Worm (Caenorhabditis elegans) whole organism, early embryonic: Measurements from ENCODE around the gene T21C12.8.
A peak's percentile ranks its signal among the peaks of the same experiment; 100 is the strongest.

ENCODE experiments used
- B0310.2 ChIP-seq: sonication (generic microtip); optimal IDR thresholded peaks from 2 replicates; lab custom pipeline; 2016; ENCODE audit warnings: mild to moderate bottlenecking, missing genetic modification characterization, missing compliant biosample characterization
- F13C5.2 ChIP-seq: sonication (generic microtip); optimal IDR thresholded peaks from 2 replicates; lab custom pipeline; 2017; ENCODE audit warnings: mild to moderate bottlenecking, missing genetic modification characterization, inconsistent platforms, missing compliant biosample characterization
- aly-1 ChIP-seq: sonication (generic microtip); optimal IDR thresholded peaks from 2 replicates; lab custom pipeline; 2016; ENCODE audit warnings: missing genetic modification characterization, missing compliant biosample characterization
- ama-1 ChIP-seq: fragments of 150-350 bp; optimal IDR thresholded peaks from 2 replicates; lab custom pipeline; 2014
- ceh-13 ChIP-seq: fragments of 200-800 bp; sonication (Bioruptor generic); optimal IDR thresholded peaks from 2 replicates; lab custom pipeline; 2018; ENCODE audit warnings: mild to moderate bottlenecking, missing genetic modification characterization, missing compliant biosample characterization
- ceh-36 ChIP-seq: sonication (generic microtip); optimal IDR thresholded peaks from 2 replicates; lab custom pipeline; 2016; ENCODE audit warnings: missing genetic modification characterization, inconsistent platforms, missing compliant biosample characterization
- ets-7 ChIP-seq: sonication (generic microtip); optimal IDR thresholded peaks from 2 replicates; lab custom pipeline; 2016; ENCODE audit warnings: missing genotype, missing genetic modification characterization, missing compliant biosample characterization
- flt-1 ChIP-seq: fragments of 200-800 bp; sonication (Bioruptor generic); IDR thresholded peaks from 2 replicates; pipeline ENCODE4 v1.3.6; 2022; ENCODE audit warnings: missing genetic modification characterization, missing compliant biosample characterization
- hmbx-1 ChIP-seq: sonication (generic microtip); optimal IDR thresholded peaks from 2 replicates; lab custom pipeline; 2016; ENCODE audit warnings: mild to moderate bottlenecking, missing genetic modification characterization, missing compliant biosample characterization
- hmg-4 ChIP-seq: fragments of 200-800 bp; sonication (Bioruptor generic); optimal IDR thresholded peaks from 2 replicates; lab custom pipeline; 2018; ENCODE audit warnings: mild to moderate bottlenecking, missing genetic modification characterization, missing compliant biosample characterization
- hnd-1 ChIP-seq: sonication (generic microtip); optimal IDR thresholded peaks from 2 replicates; lab custom pipeline; 2016; ENCODE audit warnings: missing genetic modification characterization, missing compliant biosample characterization
- pes-1 ChIP-seq: fragments of 200-800 bp; sonication (Bioruptor generic); IDR thresholded peaks from 2 replicates; pipeline ENCODE4 v1.3.6; 2022; ENCODE audit warnings: missing genetic modification reagents, missing genetic modification characterization, missing compliant biosample characterization
- scrt-1 ChIP-seq: fragments of 200-800 bp; sonication (Bioruptor generic); IDR thresholded peaks from 2 replicates; pipeline ENCODE4 v1.3.6; 2022; ENCODE audit warnings: missing genetic modification characterization, missing compliant biosample characterization
- sea-1 ChIP-seq: fragments of 200-800 bp; sonication (Bioruptor generic); conservative IDR thresholded peaks from 2 replicates; pipeline ENCODE4 v1.3.6; 2022; ENCODE audit warnings: missing genetic modification characterization, missing compliant biosample characterization
- tbx-11 ChIP-seq: fragments of 200-800 bp; sonication (Bioruptor generic); IDR thresholded peaks from 2 replicates; pipeline ENCODE4 v1.3.6; 2022; ENCODE audit warnings: missing genetic modification characterization, missing compliant biosample characterization
- tbx-37 ChIP-seq: fragments of 200-800 bp; sonication (Bioruptor generic); conservative IDR thresholded peaks from 2 replicates; pipeline ENCODE4 v1.3.6; 2022; ENCODE audit warnings: missing genetic modification reagents, missing genetic modification characterization, missing compliant biosample characterization
- tra-4 ChIP-seq: sonication (generic microtip); optimal IDR thresholded peaks from 2 replicates; lab custom pipeline; 2017; ENCODE audit warnings: missing genetic modification characterization, missing compliant biosample characterization

Gene T21C12.8

ce11 chrIII:10592074-10592473, 39.2 kb upstream of the T21C12.8 start:
- TF ChIP-seq ceh-36 (tag; lab: Kevin White, UChicago) (no peak), ceh-13 (GFP tag; lab: Kevin White, UChicago) (no peak), B0310.2 (tag; lab: Kevin White, UChicago) (no peak), flt-1 (GFP tag; lab: Robert Waterston, UW) (no peak), hnd-1 (no peak), F13C5.2 (tag; lab: Kevin White, UChicago) (no peak), ets-7 (tag; lab: Kevin White, UChicago) (no peak), tbx-11 (GFP tag; lab: Robert Waterston, UW) (no peak), pes-1 (no peak), tra-4 (no peak), hmg-4 (GFP tag; lab: Kevin White, UChicago) (no peak), sea-1 (GFP tag; lab: Robert Waterston, UW) (no peak), hmbx-1 (no peak), tbx-37 (GFP tag; lab: Robert Waterston, UW) (no peak), scrt-1 (GFP tag; lab: Robert Waterston, UW) (no peak), aly-1 (tag; lab: Kevin White, UChicago) (no peak), ama-1 (no peak)

DNA sequence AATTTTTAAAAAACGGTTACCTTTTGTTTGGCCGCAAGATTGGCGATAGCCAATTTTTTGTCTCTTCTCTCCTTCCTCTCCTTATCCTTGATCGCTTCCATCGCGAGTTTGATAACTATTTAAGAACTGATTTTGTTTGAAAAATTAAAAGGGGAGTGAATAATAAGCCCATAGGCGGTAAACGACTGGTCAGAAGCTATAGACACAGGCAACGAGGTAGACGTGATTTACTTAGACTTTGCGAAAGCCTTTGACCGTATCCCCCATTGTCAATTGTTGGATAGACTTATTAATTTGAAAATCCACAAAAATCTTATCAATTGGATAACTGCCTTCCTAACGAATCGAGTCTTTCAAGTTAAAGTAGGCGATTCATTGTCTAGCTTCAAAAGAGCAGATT, 33.4 kb upstream of the T21C12.8 start, which contains the start of gene Y45F3A.5:
Gene Y45F3A.5, minus strand, starts transcription at position 101 of the 400 bp plus-strand sequence.
- TF ChIP-seq aly-1 (tag; lab: Kevin White, UChicago) (no peak), hnd-1 (no peak), hmg-4 (GFP tag; lab: Kevin White, UChicago) (no peak), tbx-11 (GFP tag; lab: Robert Waterston, UW) (no peak), flt-1 (GFP tag; lab: Robert Waterston, UW) (no peak), ama-1 (no peak), pes-1 (no peak), hmbx-1 (no peak), B0310.2 (tag; lab: Kevin White, UChicago) (no peak), scrt-1 (GFP tag; lab: Robert Waterston, UW) (no peak), F13C5.2 (tag; lab: Kevin White, UChicago) (no peak), ceh-13 (GFP tag; lab: Kevin White, UChicago) (no peak), tbx-37 (GFP tag; lab: Robert Waterston, UW) (no peak), tra-4 (no peak), ets-7 (tag; lab: Kevin White, UChicago) (no peak), ceh-36 (tag; lab: Kevin White, UChicago) (no peak), sea-1 (GFP tag; lab: Robert Waterston, UW) (no peak)

ce11 chrIII:10583483-10583882, 30.7 kb upstream of the T21C12.8 start:
- TF ChIP-seq hnd-1 (no peak), tbx-37 (GFP tag; lab: Robert Waterston, UW) (0 out of 2 replicates have a peak, but pooled peaks have one; percentile 12)

DNA sequence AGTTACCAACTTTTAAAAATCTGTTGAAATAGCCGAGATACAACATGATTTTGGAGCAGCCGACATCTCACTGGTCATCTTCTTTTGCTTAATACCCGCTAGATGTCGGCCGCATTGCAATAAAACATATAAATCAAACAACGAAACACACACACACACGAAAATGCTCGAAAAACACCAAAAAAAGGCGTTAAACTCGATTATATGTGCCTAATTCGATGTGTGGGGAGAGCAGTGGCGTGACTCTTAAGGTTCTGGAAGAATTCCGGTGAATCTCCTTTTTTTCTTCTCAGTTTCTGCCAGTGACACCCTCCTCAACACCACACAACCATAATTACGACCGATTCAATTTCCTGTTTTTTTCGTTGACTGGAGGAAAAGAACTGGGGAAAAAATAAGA, 27.4 kb upstream of the T21C12.8 start:
- TF ChIP-seq tbx-37 (GFP tag; lab: Robert Waterston, UW): no peak
- no peak for TF ChIP-seq ceh-13 (GFP tag; lab: Kevin White, UChicago)

DNA sequence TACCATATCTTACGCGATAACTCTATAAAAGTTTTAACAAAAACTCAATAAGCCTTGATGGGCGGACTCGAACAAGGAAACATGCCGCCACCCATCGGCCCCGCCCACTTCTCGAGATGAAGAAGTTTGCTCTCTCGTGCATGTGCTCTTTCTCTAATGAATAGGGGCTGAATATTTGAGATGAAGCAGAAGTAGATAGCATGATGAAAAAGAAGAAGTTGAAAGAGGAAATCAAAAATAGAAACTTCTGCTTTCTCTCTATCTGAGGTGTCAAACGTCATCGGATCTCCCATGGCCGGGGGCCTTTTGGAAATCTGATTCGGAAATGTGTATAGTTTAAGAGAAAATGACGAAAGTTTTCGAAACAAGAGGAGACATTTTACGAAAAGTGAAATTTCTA, 26.0 kb upstream of the T21C12.8 start:
- no peak for TF ChIP-seq ceh-36 (tag; lab: Kevin White, UChicago)
- TF ChIP-seq tbx-37 (GFP tag; lab: Robert Waterston, UW): no peak
- no peak for TF ChIP-seq B0310.2 (tag; lab: Kevin White, UChicago)
- TF ChIP-seq F13C5.2 (tag; lab: Kevin White, UChicago): no peak
- no peak for TF ChIP-seq hnd-1
- no peak for TF ChIP-seq pes-1
- TF ChIP-seq tbx-11 (GFP tag; lab: Robert Waterston, UW): no peak
- TF ChIP-seq flt-1 (GFP tag; lab: Robert Waterston, UW): no peak
- TF ChIP-seq sea-1 (GFP tag; lab: Robert Waterston, UW): no peak
- TF ChIP-seq ets-7 (tag; lab: Kevin White, UChicago): no peak
- no peak for TF ChIP-seq ama-1
- no peak for TF ChIP-seq hmbx-1
- no peak for TF ChIP-seq tra-4
- TF ChIP-seq aly-1 (tag; lab: Kevin White, UChicago): no peak
- TF ChIP-seq ceh-13 (GFP tag; lab: Kevin White, UChicago): no peak
- TF ChIP-seq scrt-1 (GFP tag; lab: Robert Waterston, UW): no peak
- TF ChIP-seq hmg-4 (GFP tag; lab: Kevin White, UChicago): no peak

DNA sequence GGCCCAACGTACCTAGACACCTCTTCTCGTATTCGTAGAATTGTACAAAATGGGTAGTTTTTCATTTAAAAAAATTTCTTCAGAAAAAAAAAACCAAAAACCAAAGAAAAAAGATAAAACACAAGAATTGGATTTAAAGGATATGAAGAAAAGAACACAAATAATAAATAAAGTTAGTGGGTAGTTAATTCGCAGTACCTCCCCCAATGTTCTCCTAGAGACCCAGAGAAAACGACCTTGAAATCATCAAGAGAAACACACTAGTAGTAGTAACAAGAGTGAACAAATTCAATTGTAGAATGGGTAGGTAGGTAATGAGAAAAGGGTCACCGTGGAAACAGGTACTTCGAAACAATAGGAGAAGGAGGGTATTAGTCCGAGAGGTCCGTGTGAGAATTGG, 25.0 kb upstream of the T21C12.8 start:
- no peak for TF ChIP-seq hmg-4 (GFP tag; lab: Kevin White, UChicago)

ce11 chrIII:10575320-10575719, 22.5 kb upstream of the T21C12.8 start, which contains the start of gene Y45F3A.4:
Gene Y45F3A.4, minus strand, starts transcription at chrIII:10575420.
- TF ChIP-seq hnd-1 (no peak), pes-1 (no peak), tbx-37 (GFP tag; lab: Robert Waterston, UW) (no peak), tbx-11 (GFP tag; lab: Robert Waterston, UW) (no peak), ceh-13 (GFP tag; lab: Kevin White, UChicago) (no peak), hmbx-1 (no peak), ceh-36 (tag; lab: Kevin White, UChicago) (no peak)

DNA sequence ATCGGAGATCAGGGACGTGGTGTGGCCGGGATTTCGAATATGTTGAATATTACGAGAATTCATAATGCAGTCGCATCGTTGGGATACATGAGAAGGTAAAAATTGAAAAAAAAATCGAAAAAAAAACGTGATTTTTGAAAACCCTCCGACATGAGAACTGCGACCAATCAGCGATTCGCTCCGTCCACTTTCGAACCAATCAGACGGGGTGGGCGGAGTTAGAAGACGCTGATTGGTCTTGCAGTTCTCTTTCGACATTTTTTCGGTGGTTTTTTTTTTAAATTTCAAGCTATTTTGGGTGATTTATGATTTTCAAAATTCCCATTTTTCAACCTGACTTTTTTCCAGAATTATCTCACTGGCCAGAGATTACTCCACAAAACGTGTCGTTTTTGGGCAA, 16.4 kb upstream of the T21C12.8 start:
- TF ChIP-seq aly-1 (tag; lab: Kevin White, UChicago): no peak
- no peak for TF ChIP-seq hmbx-1
- no peak for TF ChIP-seq ceh-13 (GFP tag; lab: Kevin White, UChicago)
- TF ChIP-seq F13C5.2 (tag; lab: Kevin White, UChicago): no peak
- TF ChIP-seq pes-1: no peak
